Worm (Caenorhabditis elegans): ENCODE results near the gene K01D12.8.

Gene K01D12.8

DNA sequence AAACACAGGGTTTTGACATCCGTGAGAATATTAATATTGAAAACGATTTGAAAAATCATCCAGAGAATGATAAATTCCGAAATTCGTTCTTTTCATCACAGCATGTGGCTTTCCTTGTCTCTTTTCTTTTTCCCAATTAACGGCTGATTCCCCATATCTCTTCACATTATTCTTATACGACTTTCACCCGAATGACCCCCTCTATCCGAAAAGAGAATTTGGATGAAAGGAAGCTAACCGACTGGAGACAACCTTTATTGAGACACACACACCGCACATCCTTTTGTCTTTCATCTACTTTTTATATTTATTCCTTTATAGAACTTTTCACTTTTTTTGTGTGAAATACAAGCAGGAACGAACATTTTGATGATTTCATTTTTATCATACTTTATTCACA is 44.8 kb upstream of the K01D12.8 start:
- TF ChIP-seq nfyb-1 (GFP tag; IDR thresholded peaks at IDR 0.05) (no peak), ama-1 (optimal IDR thresholded peaks at IDR 0.05) (no peak), ama-1 (GFP tag; optimal IDR thresholded peaks at IDR 0.05) (no peak), repo-1 (tag; optimal IDR thresholded peaks at IDR 0.05) (no peak), mes-4 (tag; optimal IDR thresholded peaks at IDR 0.05) (no peak), pbrm-1 (GFP tag; IDR thresholded peaks at IDR 0.05) (no peak), ceh-79 (tag; optimal IDR thresholded peaks at IDR 0.05) (no peak), D2030.7 (GFP tag; IDR thresholded peaks at IDR 0.05) (no peak), K12H6.12 (tag; optimal IDR thresholded peaks at IDR 0.05) (no peak), dpff-1 (tag; optimal IDR thresholded peaks at IDR 0.05) (no peak), Y56A3A.18 (GFP tag; IDR thresholded peaks at IDR 0.05) (no peak), ceh-100 (GFP tag; IDR thresholded peaks at IDR 0.05) (no peak), akir-1 (GFP tag; optimal IDR thresholded peaks at IDR 0.05) (no peak), pha-4 (tag; optimal IDR thresholded peaks at IDR 0.05) (no peak), ztf-3 (GFP tag; optimal IDR thresholded peaks at IDR 0.05) (no peak), fkh-3 (tag; optimal IDR thresholded peaks at IDR 0.05) (no peak), attf-6 (GFP tag; IDR thresholded peaks at IDR 0.05) (no peak), snpc-1.1 (tag; optimal IDR thresholded peaks at IDR 0.05; ENCODE audit: insufficient read depth) (no peak), egl-18 (GFP tag; IDR thresholded peaks at IDR 0.05) (no peak)

DNA sequence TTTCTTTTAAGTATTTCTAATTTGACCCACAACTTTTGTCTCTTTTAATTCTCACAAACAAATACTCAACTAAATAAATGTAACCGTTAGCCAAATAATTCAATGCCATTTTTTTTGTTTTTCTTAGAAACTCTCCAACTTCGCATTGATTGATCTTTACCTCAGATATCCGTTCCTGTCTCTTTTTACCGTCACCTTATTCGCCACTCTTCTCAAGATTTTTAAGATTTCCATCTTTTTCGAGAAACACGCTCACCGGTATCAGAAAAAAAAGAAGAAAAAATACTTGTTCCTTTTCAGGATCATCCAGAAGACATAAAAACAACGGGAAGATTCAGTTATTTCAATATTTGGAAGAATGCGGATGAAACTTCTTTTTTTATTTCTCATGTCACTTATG is 44.1 kb upstream of the K01D12.8 start, which contains the start of gene F23H12.5:
TSS of gene F23H12.5 (plus strand) at position 301 of the 400 bp plus-strand sequence.
- TF ChIP-seq nfyb-1 (GFP tag; IDR thresholded peaks at IDR 0.05) (no peak), lin-26 (GFP tag; IDR thresholded peaks at IDR 0.05) (no peak), F39B2.1 (GFP tag; IDR thresholded peaks at IDR 0.05) (no peak), B0336.3 (GFP tag; IDR thresholded peaks at IDR 0.05) (no peak), egrh-3 (GFP tag; IDR thresholded peaks at IDR 0.05) (no peak), hmg-20 (GFP tag; IDR thresholded peaks at IDR 0.05) (no peak), madf-3 (GFP tag; IDR thresholded peaks at IDR 0.05) (no peak), T07F8.4 (tag; optimal IDR thresholded peaks at IDR 0.05) (no peak), zim-3 (tag; optimal IDR thresholded peaks at IDR 0.05) (no peak), athp-1 (tag; optimal IDR thresholded peaks at IDR 0.05) (no peak), mes-4 (tag; optimal IDR thresholded peaks at IDR 0.05) (no peak)

DNA sequence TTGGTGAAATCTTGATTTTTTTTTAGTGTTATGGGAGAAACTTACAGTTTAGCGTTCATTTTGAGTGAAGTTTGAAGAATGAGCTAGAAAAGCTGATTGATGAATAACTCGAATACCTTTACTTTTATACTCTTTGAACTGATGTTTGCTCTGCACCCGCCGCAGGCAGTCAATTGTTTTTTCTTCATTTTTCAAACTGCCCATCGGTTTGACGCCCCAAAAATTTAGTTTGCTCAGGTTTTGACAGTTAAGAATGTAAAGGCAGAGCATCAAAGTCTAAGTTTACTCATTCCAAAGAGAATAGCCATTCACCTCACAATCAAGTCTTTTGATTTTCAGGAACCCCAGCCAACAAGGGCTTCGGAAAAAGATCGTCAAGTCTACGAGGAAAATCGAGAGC is 40.8 kb upstream of the K01D12.8 start, which contains the start of gene fipr-1:
TSS of gene fipr-1 (minus strand) at position 101 of the 400 bp plus-strand sequence.
- no peak for TF ChIP-seq repo-1 (tag; optimal IDR thresholded peaks at IDR 0.05)
- no peak for TF ChIP-seq mel-28 (tag; optimal IDR thresholded peaks at IDR 0.05; ENCODE audit: borderline replicate concordance)
- no peak for TF ChIP-seq bed-1 (GFP tag; IDR thresholded peaks at IDR 0.05)
- no peak for TF ChIP-seq ccch-3 (GFP tag; optimal IDR thresholded peaks at IDR 0.05)
- TF ChIP-seq hlh-26 (GFP tag; conservative IDR thresholded peaks at IDR 0.05): no peak
- TF ChIP-seq Y53G8AR.9 (GFP tag; conservative IDR thresholded peaks at IDR 0.05): no peak
- TF ChIP-seq die-1 (tag; optimal IDR thresholded peaks at IDR 0.05): no peak
- TF ChIP-seq F22D6.2 (tag; optimal IDR thresholded peaks at IDR 0.05): no peak
- no peak for TF ChIP-seq chd-7 (tag; optimal IDR thresholded peaks at IDR 0.05)
- TF ChIP-seq rec-8 (tag; optimal IDR thresholded peaks at IDR 0.05): no peak
- TF ChIP-seq snpc-1.1 (tag; optimal IDR thresholded peaks at IDR 0.05; ENCODE audit: insufficient read depth): no peak
- no peak for TF ChIP-seq ztf-28 (GFP tag; IDR thresholded peaks at IDR 0.05)

Data from whole organism, young adult.